Fruit fly (Drosophila melanogaster): ENCODE data around the gene CG13937.

CG13937 gene

dm6 chr3L:1890941-1891340, 8.1 kb upstream of the CG13937 start (continued):
- no peak for TF ChIP-seq CG10543 (GFP tag; optimal IDR thresholded peaks at IDR 0.05)
- peak; percentile 55 for TF ChIP-seq CG1603 (tag; optimal IDR thresholded peaks at IDR 0.05)
- TF ChIP-seq pita (GFP tag; optimal IDR thresholded peaks at IDR 0.05): peak; percentile 82
- TF ChIP-seq bowl (GFP tag; IDR thresholded peaks at IDR 0.05): no peak
- TF ChIP-seq CG3847 (GFP tag; IDR thresholded peaks at IDR 0.05): peak; percentile 26; the same call in 1 of the 2 replicates
- TF ChIP-seq dpn (GFP tag; optimal IDR thresholded peaks at IDR 0.05): no peak
- TF ChIP-seq BEAF-32 (GFP tag; optimal IDR thresholded peaks at IDR 0.05): peak; percentile 20
- peak; percentile 45 for TF ChIP-seq Rfx (GFP tag; IDR thresholded peaks at IDR 0.05)
- TF ChIP-seq CHES-1-like (GFP tag; optimal IDR thresholded peaks at IDR 0.05): no peak
- no peak for TF ChIP-seq kah (GFP tag; optimal IDR thresholded peaks at IDR 0.05)
- TF ChIP-seq fru (optimal IDR thresholded peaks at IDR 0.05): no peak
- peak; percentile 91 for TF ChIP-seq Myb (GFP tag; optimal IDR thresholded peaks at IDR 0.05)
- TF ChIP-seq CG31224 (GFP tag; IDR thresholded peaks at IDR 0.05): no peak
- no peak for TF ChIP-seq schlank (tag; optimal IDR thresholded peaks at IDR 0.05)
- TF ChIP-seq CG4820 (GFP tag; optimal IDR thresholded peaks at IDR 0.05): no peak
- peak; percentile 82 for TF ChIP-seq Dp (GFP tag; optimal IDR thresholded peaks at IDR 0.05)
- TF ChIP-seq CG15514 (GFP tag; optimal IDR thresholded peaks at IDR 0.05): peak; percentile 38
- TF ChIP-seq Usf (GFP tag; optimal IDR thresholded peaks at IDR 0.05): no peak
- TF ChIP-seq Poxn (GFP tag; IDR thresholded peaks at IDR 0.05): no peak
- no peak for TF ChIP-seq gem (tag; optimal IDR thresholded peaks at IDR 0.05)
- peak; percentile 39 for TF ChIP-seq onecut (GFP tag; IDR thresholded peaks at IDR 0.05)
- TF ChIP-seq ranshi (GFP tag; IDR thresholded peaks at IDR 0.05): no peak
- TF ChIP-seq CG5245 (GFP tag; optimal IDR thresholded peaks at IDR 0.05): no peak
- no peak for TF ChIP-seq abd-A (tag; optimal IDR thresholded peaks at IDR 0.05)
- no peak for TF ChIP-seq slou (GFP tag; optimal IDR thresholded peaks at IDR 0.05)
- no peak for TF ChIP-seq CG3065 (GFP tag; optimal IDR thresholded peaks at IDR 0.05)
- TF ChIP-seq row (GFP tag; IDR thresholded peaks at IDR 0.05): peak; percentile 51; the same call in 1 of the 3 replicates
- TF ChIP-seq Ravus (GFP tag; IDR thresholded peaks at IDR 0.05): no peak
- peak; percentile 1 for TF ChIP-seq nmo (GFP tag; optimal IDR thresholded peaks at IDR 0.05)
- TF ChIP-seq otp (GFP tag; IDR thresholded peaks at IDR 0.05): peak; percentile 38; the same call in 1 of the 3 replicates
- no peak for TF ChIP-seq CG10267 (tag; optimal IDR thresholded peaks at IDR 0.05)
- no peak for TF ChIP-seq CG4854 (GFP tag; optimal IDR thresholded peaks at IDR 0.05)
- TF ChIP-seq CG3995 (GFP tag; optimal IDR thresholded peaks at IDR 0.05): peak; percentile 27
- TF ChIP-seq CG11398 (GFP tag; optimal IDR thresholded peaks at IDR 0.05): no peak
- TF ChIP-seq Hmr (GFP tag; optimal IDR thresholded peaks at IDR 0.05): peak; percentile 1
- TF ChIP-seq trem (tag; optimal IDR thresholded peaks at IDR 0.05): no peak
- TF ChIP-seq CG7987 (GFP tag; optimal IDR thresholded peaks at IDR 0.05): no peak
- TF ChIP-seq amos (GFP tag; IDR thresholded peaks at IDR 0.05; ENCODE audit: partially characterized antibody): peak; percentile 22; the same call in 1 of the 2 replicates
- no peak for TF ChIP-seq stc (GFP tag; IDR thresholded peaks at IDR 0.05)
- TF ChIP-seq CG6654 (GFP tag; optimal IDR thresholded peaks at IDR 0.05): peak; percentile 9
- no peak for TF ChIP-seq CG6854 (GFP tag; optimal IDR thresholded peaks at IDR 0.05)
- TF ChIP-seq phol (tag; optimal IDR thresholded peaks at IDR 0.05): peak; percentile 26
- peak; percentile 87 for TF ChIP-seq E2f2 (GFP tag; IDR thresholded peaks at IDR 0.05)
- no peak for TF ChIP-seq eve (GFP tag; optimal IDR thresholded peaks at IDR 0.05)
- 0 out of 3 replicates have a peak, but pooled peaks have one; percentile 5 for TF ChIP-seq ci (GFP tag; IDR thresholded peaks at IDR 0.05)
- TF ChIP-seq CG12155 (GFP tag; optimal IDR thresholded peaks at IDR 0.05): peak; percentile 83
- TF ChIP-seq Side (GFP tag; optimal IDR thresholded peaks at IDR 0.05): no peak
- TF ChIP-seq Blimp-1 (GFP tag; optimal IDR thresholded peaks at IDR 0.05): no peak
- TF ChIP-seq D19A (tag; optimal IDR thresholded peaks at IDR 0.05): no peak
- no peak for TF ChIP-seq Eip74EF (GFP tag; optimal IDR thresholded peaks at IDR 0.05)
- TF ChIP-seq CG18262 (tag; optimal IDR thresholded peaks at IDR 0.05): no peak

Measured in whole organism, embryonic.